Fruit fly (Drosophila melanogaster) whole organism, adult: Measurements from ENCODE around the gene CG18178.

Experiments used
- CG11617 ChIP-seq: fragments of 200-800 bp; sonication (Bioruptor generic); optimal IDR thresholded peaks from 2 replicates; lab custom pipeline; 2017; ENCODE audit warnings: mild to moderate bottlenecking, missing biosample characterization, missing genetic modification reagents, missing genetic modification characterization
- CG12768 ChIP-seq: fragments of 200-800 bp; sonication (Bioruptor generic); optimal IDR thresholded peaks from 2 replicates; lab custom pipeline; 2017; ENCODE audit warnings: missing biosample characterization, missing genetic modification characterization, mild to moderate bottlenecking, moderate library complexity, missing genetic modification reagents
- CG14711 ChIP-seq: fragments of 200-800 bp; sonication (Bioruptor generic); optimal IDR thresholded peaks from 2 replicates; lab custom pipeline; 2018; ENCODE audit warnings: missing biosample characterization, mild to moderate bottlenecking, missing genetic modification characterization, moderate library complexity
- CG1620 ChIP-seq: fragments of 200-800 bp; sonication (Bioruptor generic); optimal IDR thresholded peaks from 2 replicates; lab custom pipeline; 2016; ENCODE audit warnings: missing biosample characterization, missing genetic modification characterization
- CG33017 ChIP-seq: fragments of 200-800 bp; sonication (Bioruptor generic); optimal IDR thresholded peaks from 2 replicates; lab custom pipeline; 2018; ENCODE audit warnings: missing biosample characterization, mild to moderate bottlenecking, missing genetic modification characterization, moderate library complexity
- CG5204 ChIP-seq: fragments of 200-800 bp; sonication (Bioruptor generic); optimal IDR thresholded peaks from 2 replicates; lab custom pipeline; 2016; ENCODE audit warnings: missing biosample characterization, missing genetic modification characterization
- CG7045 ChIP-seq: fragments of 200-800 bp; sonication (Bioruptor generic); optimal IDR thresholded peaks from 2 replicates; lab custom pipeline; 2017; ENCODE audit warnings: missing biosample characterization, mild to moderate bottlenecking, missing genetic modification characterization
- CG7101 ChIP-seq: fragments of 200-800 bp; sonication (Bioruptor generic); optimal IDR thresholded peaks from 2 replicates; lab custom pipeline; 2018; ENCODE audit warnings: missing biosample characterization, mild to moderate bottlenecking, missing genetic modification characterization, moderate library complexity
- Clk ChIP-seq: fragments of 200-800 bp; sonication (Bioruptor generic); optimal IDR thresholded peaks from 2 replicates; lab custom pipeline; 2017; ENCODE audit warnings: missing biosample characterization, missing genetic modification characterization
- Crg-1 ChIP-seq: fragments of 200-800 bp; sonication (Bioruptor generic); optimal IDR thresholded peaks from 2 replicates; lab custom pipeline; 2016; ENCODE audit warnings: missing biosample characterization, missing genetic modification characterization
- Hr96 ChIP-seq: fragments of 200-800 bp; sonication (Bioruptor generic); optimal IDR thresholded peaks from 2 replicates; lab custom pipeline; 2016; ENCODE audit warnings: missing biosample characterization, missing genetic modification characterization
- Mnt ChIP-seq: fragments of 200-800 bp; sonication (Bioruptor generic); optimal IDR thresholded peaks from 2 replicates; lab custom pipeline; 2016; ENCODE audit warnings: missing biosample characterization, mild to moderate bottlenecking, missing genetic modification characterization
- bab1 ChIP-seq: fragments of 200-800 bp; sonication (Bioruptor generic); optimal IDR thresholded peaks from 3 replicates; lab custom pipeline; 2019; ENCODE audit warnings: missing biosample characterization, mild to moderate bottlenecking, missing genetic modification characterization, moderate library complexity
- cic ChIP-seq: fragments of 200-800 bp; sonication (Bioruptor generic); optimal IDR thresholded peaks from 2 replicates; lab custom pipeline; 2017; ENCODE audit warnings: missing biosample characterization, mild to moderate bottlenecking, missing genetic modification characterization, moderate library complexity
- cnc ChIP-seq, 2 experiments: fragments of >200 bp; optimal IDR thresholded peaks; 2 replicates each; lab custom pipeline; 2017
- kay ChIP-seq: fragments of 200-800 bp; sonication (Bioruptor generic); peaks from one replicate; lab custom pipeline; 2016; ENCODE audit warnings: missing biosample characterization, missing genetic modification characterization, borderline replicate concordance
- ovo ChIP-seq: fragments of 200-800 bp; sonication (Bioruptor generic); optimal IDR thresholded peaks from 2 replicates; lab custom pipeline; 2016; ENCODE audit warnings: missing biosample characterization, missing genetic modification characterization
- pad ChIP-seq: fragments of 200-800 bp; sonication (Bioruptor generic); optimal IDR thresholded peaks from 3 replicates; lab custom pipeline; 2017; ENCODE audit warnings: missing biosample characterization, missing genetic modification characterization, mild to moderate bottlenecking, moderate library complexity, missing genetic modification reagents
- tj ChIP-seq: fragments of 200-800 bp; sonication (Bioruptor generic); optimal IDR thresholded peaks from 3 replicates; lab custom pipeline; 2017; ENCODE audit warnings: missing biosample characterization, mild to moderate bottlenecking, missing genetic modification characterization, moderate library complexity
- toe ChIP-seq: fragments of 200-800 bp; sonication (Bioruptor generic); optimal IDR thresholded peaks from 2 replicates; lab custom pipeline; 2016; ENCODE audit warnings: missing biosample characterization, missing genetic modification characterization

The CG18178 gene

dm6 chr3L:9697527-9697883 lies 21.4 kb downstream of the CG18178 start:
- TF ChIP-seq Crg-1 (no peak), bab1 (GFP tag; lab: Kevin White, UChicago) (no peak), kay (GFP tag; lab: Kevin White, UChicago) (no peak), CG11617 (GFP tag; lab: Kevin White, UChicago) (no peak), toe (GFP tag; lab: Kevin White, UChicago) (no peak), Mnt (GFP tag; lab: Kevin White, UChicago) (no peak), Hr96 (GFP tag; lab: Kevin White, UChicago) (no peak), CG33017 (tag; lab: Kevin White, UChicago) (no peak), pad (GFP tag; lab: Kevin White, UChicago) (no peak), CG14711 (tag; lab: Kevin White, UChicago) (no peak), CG7101 (tag; lab: Kevin White, UChicago) (no peak), CG1620 (GFP tag; lab: Kevin White, UChicago) (no peak)

- no peak for TF ChIP-seq CG1620 (GFP tag; lab: Kevin White, UChicago)
- TF ChIP-seq kay (GFP tag; lab: Kevin White, UChicago) = peak; percentile 69
- peak; percentile 87 for TF ChIP-seq cic
- no peak for TF ChIP-seq CG5204
- TF ChIP-seq tj (GFP tag; lab: Kevin White, UChicago) = peak; percentile 96
- TF ChIP-seq ovo = no peak
- TF ChIP-seq Clk = no peak
- TF ChIP-seq toe (GFP tag; lab: Kevin White, UChicago) = no peak
- TF ChIP-seq Mnt (GFP tag; lab: Kevin White, UChicago) = peak; percentile 48
- TF ChIP-seq pad (GFP tag; lab: Kevin White, UChicago) = peak; percentile 97
- TF ChIP-seq cnc (optimal IDR thresholded peaks at IDR 0.05; lab: Kevin White, UChicago) = no peak
- TF ChIP-seq Crg-1 = peak; percentile 16
- peak; percentile 74 for TF ChIP-seq CG33017 (tag; lab: Kevin White, UChicago)
- peak; percentile 45 for TF ChIP-seq CG7101 (tag; lab: Kevin White, UChicago)
- TF ChIP-seq bab1 (GFP tag; lab: Kevin White, UChicago) = peak; percentile 80
- TF ChIP-seq CG7045 (GFP tag; lab: Kevin White, UChicago) = peak; percentile 51
- peak; percentile 10 for TF ChIP-seq Hr96 (GFP tag; lab: Kevin White, UChicago)
- no peak for TF ChIP-seq CG11617 (GFP tag; lab: Kevin White, UChicago)
- peak; percentile 56 for TF ChIP-seq CG12768 (GFP tag; lab: Kevin White, UChicago)
- TF ChIP-seq CG14711 (tag; lab: Kevin White, UChicago) = peak; percentile 47
These were observed 22.1 kb downstream of the CG18178 start, which contains the start of gene Prps for dm6 chr3L:9696650-9697526. Gene Prps (minus strand): TSS chr3L:9696700.

- peak; percentile 66 for TF ChIP-seq kay (GFP tag; lab: Kevin White, UChicago)
- no peak for TF ChIP-seq Mnt (GFP tag; lab: Kevin White, UChicago)
- no peak for TF ChIP-seq cnc (optimal IDR thresholded peaks at IDR 0.05; lab: Kevin White, UChicago)
These were observed 23.3 kb downstream of the CG18178 start for dm6 chr3L:9695647-9696046.

dm6 chr3L:9695242-9695641 lies 23.7 kb downstream of the CG18178 start:
- TF ChIP-seq bab1 (GFP tag; lab: Kevin White, UChicago) (no peak), cic (peak; percentile 45)

- no peak for TF ChIP-seq Crg-1
- TF ChIP-seq cic = no peak
- TF ChIP-seq CG11617 (GFP tag; lab: Kevin White, UChicago) = no peak
These were observed 24.1 kb downstream of the CG18178 start for dm6 chr3L:9694867-9695236.

- TF ChIP-seq Crg-1 = no peak
- no peak for TF ChIP-seq tj (GFP tag; lab: Kevin White, UChicago)
- no peak for TF ChIP-seq Hr96 (GFP tag; lab: Kevin White, UChicago)
- no peak for TF ChIP-seq ovo
- peak; percentile 85 for TF ChIP-seq kay (GFP tag; lab: Kevin White, UChicago)
- no peak for TF ChIP-seq CG11617 (GFP tag; lab: Kevin White, UChicago)
- peak; percentile 19 for TF ChIP-seq CG33017 (tag; lab: Kevin White, UChicago)
- no peak for TF ChIP-seq CG7045 (GFP tag; lab: Kevin White, UChicago)
- peak; percentile 15 for TF ChIP-seq cic
- TF ChIP-seq CG12768 (GFP tag; lab: Kevin White, UChicago) = no peak
- TF ChIP-seq CG7101 (tag; lab: Kevin White, UChicago) = peak; percentile 17
- no peak for TF ChIP-seq toe (GFP tag; lab: Kevin White, UChicago)
- no peak for TF ChIP-seq bab1 (GFP tag; lab: Kevin White, UChicago)
- TF ChIP-seq cnc (optimal IDR thresholded peaks at IDR 0.05; lab: Kevin White, UChicago) = no peak
- no peak for TF ChIP-seq CG1620 (GFP tag; lab: Kevin White, UChicago)
- TF ChIP-seq CG14711 (tag; lab: Kevin White, UChicago) = no peak
These were observed 24.6 kb downstream of the CG18178 start for dm6 chr3L:9694169-9694866.
